Fruit fly (Drosophila melanogaster) whole organism, embryonic: Measurements from ENCODE around the gene CG9691.

Experiments
- Abd-B ChIP-seq: fragments of 200-800 bp; sonication (Bioruptor generic); optimal IDR thresholded peaks from 2 replicates; lab custom pipeline; 2018; ENCODE audit warnings: missing biosample characterization, mild to moderate bottlenecking, missing genetic modification characterization, moderate library complexity
- CG10462 ChIP-seq: fragments of 200-800 bp; sonication (Bioruptor generic); optimal IDR thresholded peaks from 2 replicates; lab custom pipeline; 2016; ENCODE audit warnings: missing biosample characterization, missing genetic modification characterization
- CG10543 ChIP-seq: fragments of 200-800 bp; sonication (Bioruptor generic); optimal IDR thresholded peaks from 3 replicates; lab custom pipeline; 2017; ENCODE audit warnings: missing biosample characterization, mild to moderate bottlenecking, missing genetic modification characterization, moderate library complexity
- CG12769 ChIP-seq: fragments of 200-800 bp; sonication (Bioruptor generic); optimal IDR thresholded peaks from 2 replicates; lab custom pipeline; 2019; ENCODE audit warnings: missing biosample characterization, mild to moderate bottlenecking, missing genetic modification characterization, moderate library complexity
- CG13894 ChIP-seq: fragments of 200-800 bp; sonication (Bioruptor generic); optimal IDR thresholded peaks from 3 replicates; lab custom pipeline; 2018; ENCODE audit warnings: missing biosample characterization, mild to moderate bottlenecking, missing genetic modification characterization, moderate library complexity
- CG14014 ChIP-seq: fragments of 200-800 bp; sonication (Bioruptor generic); IDR thresholded peaks from 2 replicates; pipeline ENCODE4 v1.3.6; 2022; ENCODE audit warnings: missing biosample characterization, missing genetic modification characterization
- CG34376 ChIP-seq: fragments of 200-800 bp; sonication (Bioruptor generic); optimal IDR thresholded peaks from 2 replicates; lab custom pipeline; 2018; ENCODE audit warnings: missing biosample characterization, mild to moderate bottlenecking, missing genetic modification characterization
- CG4707 ChIP-seq: fragments of 200-800 bp; sonication (Bioruptor generic); optimal IDR thresholded peaks from 2 replicates; lab custom pipeline; 2018; ENCODE audit warnings: missing biosample characterization, mild to moderate bottlenecking, missing genetic modification characterization, moderate library complexity
- Hr78 ChIP-seq, 2 experiments: fragments of 200-800 bp in 1 of 2; fragments of >200 bp in 1 of 2; sonication (Bioruptor generic) in 1 of 2; optimal IDR thresholded peaks; 2 replicates each; lab custom pipeline; 2017 to 2019; ENCODE audit warnings: missing biosample characterization in 2 of 2, missing genetic modification characterization in 2 of 2, mild to moderate bottlenecking in 1 of 2, moderate library complexity in 1 of 2
- Med ChIP-seq: fragments of 200-800 bp; sonication (Bioruptor generic); peaks from one replicate; lab custom pipeline; 2016; ENCODE audit warnings: missing biosample characterization, missing genetic modification characterization, mild to moderate bottlenecking, inconsistent platforms, moderate library complexity
- Pdp1 ChIP-seq, 2 experiments: fragments of 200-800 bp; sonication (Bioruptor generic); optimal IDR thresholded peaks; 3 replicates each; lab custom pipeline; 2016; ENCODE audit warnings: missing biosample characterization in 2 of 2, missing genetic modification characterization in 2 of 2, mild to moderate bottlenecking in 1 of 2, moderate library complexity in 1 of 2
- abd-A ChIP-seq: fragments of 200-800 bp; sonication (Bioruptor generic); optimal IDR thresholded peaks from 3 replicates; lab custom pipeline; 2019; ENCODE audit warnings: missing biosample characterization, mild to moderate bottlenecking, missing genetic modification characterization, moderate library complexity
- bowl ChIP-seq: fragments of 200-800 bp; sonication (Bioruptor generic); IDR thresholded peaks from 2 replicates; pipeline ENCODE4 v1.3.6; 2022; ENCODE audit warnings: missing biosample characterization, missing genetic modification characterization
- cg ChIP-seq: fragments of 200-800 bp; sonication (Bioruptor generic); optimal IDR thresholded peaks from 3 replicates; lab custom pipeline; 2019; ENCODE audit warnings: missing biosample characterization, mild to moderate bottlenecking, missing genetic modification characterization, moderate library complexity
- chinmo ChIP-seq: fragments of 200-800 bp; sonication (Bioruptor generic); IDR thresholded peaks from 4 replicates; pipeline ENCODE4 v1.3.6; 2022; ENCODE audit warnings: missing biosample characterization, missing genetic modification characterization; ENCODE audit not compliant: partially characterized antibody
- ftz-f1 ChIP-seq: fragments of 200-800 bp; sonication (Bioruptor generic); optimal IDR thresholded peaks from 2 replicates; lab custom pipeline; 2016; ENCODE audit warnings: missing biosample characterization, missing genetic modification characterization
- grn ChIP-seq: fragments of 200-800 bp; sonication (Bioruptor generic); optimal IDR thresholded peaks from 3 replicates; lab custom pipeline; 2017; ENCODE audit warnings: missing biosample characterization, missing genetic modification characterization
- lov ChIP-seq, 2 experiments: fragments of 200-800 bp in 1 of 2; fragments of >200 bp in 1 of 2; sonication (Bioruptor generic) in 1 of 2; IDR thresholded peaks in 1 of 2; optimal IDR thresholded peaks in 1 of 2; 2 replicates in 1 of 2; 3 replicates in 1 of 2; pipeline versions ENCODE4 v1.3.6 to Lab custom; 2017 to 2022; ENCODE audit warnings: missing biosample characterization in 1 of 2, missing genetic modification characterization in 1 of 2
- mirr ChIP-seq: fragments of 200-800 bp; sonication (Bioruptor generic); optimal IDR thresholded peaks from 3 replicates; lab custom pipeline; 2018; ENCODE audit warnings: missing biosample characterization, mild to moderate bottlenecking, missing genetic modification characterization
- nom ChIP-seq: fragments of 200-800 bp; sonication (Bioruptor generic); optimal IDR thresholded peaks from 2 replicates; lab custom pipeline; 2017; ENCODE audit warnings: missing biosample characterization, missing genetic modification characterization, mild to moderate bottlenecking, moderate library complexity, missing genetic modification reagents
- pb ChIP-seq: fragments of 200-800 bp; sonication (Bioruptor generic); optimal IDR thresholded peaks from 3 replicates; lab custom pipeline; 2016; ENCODE audit warnings: missing biosample characterization, missing genetic modification characterization
- sd ChIP-seq: fragments of 200-800 bp; sonication (Bioruptor generic); optimal IDR thresholded peaks from 3 replicates; lab custom pipeline; 2018; ENCODE audit warnings: missing biosample characterization, mild to moderate bottlenecking, missing genetic modification characterization, moderate library complexity
- sug ChIP-seq: fragments of 200-800 bp; optimal IDR thresholded peaks from 2 replicates; lab custom pipeline; 2019; ENCODE audit warnings: missing biosample characterization, mild to moderate bottlenecking, missing genetic modification characterization, moderate library complexity
- zf30C ChIP-seq: fragments of 200-800 bp; sonication (Bioruptor generic); optimal IDR thresholded peaks from 3 replicates; lab custom pipeline; 2018; ENCODE audit warnings: missing biosample characterization, mild to moderate bottlenecking, missing genetic modification characterization

Gene CG9691

DNA sequence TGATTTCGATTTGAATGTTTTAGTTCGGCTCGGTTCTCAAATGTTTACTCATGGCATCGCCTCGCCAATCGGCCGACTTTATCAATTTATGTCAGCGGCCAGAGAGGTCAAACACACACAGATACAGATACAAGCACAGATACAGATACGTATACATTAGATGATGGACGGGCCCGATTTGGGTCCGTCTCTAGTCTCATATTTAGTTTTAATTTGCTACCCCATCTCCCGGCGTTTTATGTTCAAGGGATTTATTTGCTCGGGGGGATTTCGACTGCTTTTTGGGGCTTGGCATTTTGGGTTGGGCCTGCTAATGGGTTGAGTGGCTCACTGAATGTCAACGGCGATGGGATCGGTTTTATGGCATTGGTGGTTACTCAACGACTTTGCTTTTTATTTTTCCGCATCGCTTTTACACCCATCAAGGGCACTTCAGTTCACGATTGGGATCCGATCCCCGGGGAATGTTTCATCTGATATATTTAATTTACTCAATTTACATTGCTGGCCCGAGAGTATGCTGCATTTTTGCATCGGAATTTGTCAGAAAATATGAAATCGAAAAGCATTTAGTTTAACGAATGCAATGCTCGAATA is 48.2 kb downstream of the CG9691 start:
- TF ChIP-seq CG10462 (GFP tag; lab: Kevin White, UChicago) (no peak), CG10543 (GFP tag; lab: Kevin White, UChicago) (peak; percentile 51), grn (GFP tag; lab: Kevin White, UChicago) (peak; percentile 3), sd (tag; lab: Kevin White, UChicago) (peak; percentile 37), CG4707 (GFP tag; lab: Kevin White, UChicago) (no peak), CG13894 (peak; percentile 8), lov (optimal IDR thresholded peaks at IDR 0.05; lab: Kevin White, UChicago) (no peak), lov (GFP tag; IDR thresholded peaks at IDR 0.05; lab: Robert Waterston, UW) (no peak), ftz-f1 (GFP tag; lab: Kevin White, UChicago) (peak; percentile 19), pb (GFP tag; lab: Kevin White, UChicago) (no peak), mirr (GFP tag; lab: Kevin White, UChicago) (peak; percentile 13), CG34376 (GFP tag; lab: Kevin White, UChicago) (peak; percentile 68), Hr78 (GFP tag; optimal IDR thresholded peaks at IDR 0.05; lab: Kevin White, UChicago) (peak in 1 of 2 experiments; percentile 82), bowl (GFP tag; lab: Robert Waterston, UW) (no peak), Pdp1 (GFP tag; optimal IDR thresholded peaks at IDR 0.05; lab: Kevin White, UChicago) (peak in 1 of 2 experiments; percentile 81), sug (tag; lab: Kevin White, UChicago) (peak; percentile 51), Abd-B (peak; percentile 17), zf30C (GFP tag; lab: Kevin White, UChicago) (no peak), CG12769 (tag; lab: Kevin White, UChicago) (peak; percentile 48), cg (GFP tag; lab: Kevin White, UChicago) (peak; percentile 43), nom (GFP tag; lab: Kevin White, UChicago) (no peak), chinmo (GFP tag; lab: Robert Waterston, UW) (0 out of 4 replicates have a peak, but pooled peaks have one; percentile 58), abd-A (tag; lab: Kevin White, UChicago) (peak; percentile 55), Med (peak; percentile 13), CG14014 (GFP tag; lab: Robert Waterston, UW) (no peak)
- TF ChIP-seq, all 482 proteins: peak for 16
